Worm (Caenorhabditis elegans) whole organism, L2 larva: ENCODE measurements around the gene C28H8.3.
A peak's percentile ranks its signal among the peaks of the same experiment; 100 is the strongest.

ENCODE experiments used
- C34F6.9 ChIP-seq: fragments of 150-350 bp; optimal IDR thresholded peaks from 2 replicates; lab custom pipeline; 2014; ENCODE audit warnings: missing biosample characterization, missing genetic modification characterization
- F13H6.1 ChIP-seq: sonication (generic microtip); optimal IDR thresholded peaks from 2 replicates; lab custom pipeline; 2016; ENCODE audit warnings: missing genetic modification characterization, missing compliant biosample characterization
- Y55F3AM.14 ChIP-seq: fragments of 200-800 bp; sonication (Bioruptor generic); optimal IDR thresholded peaks from 2 replicates; lab custom pipeline; 2018; ENCODE audit warnings: mild to moderate bottlenecking, missing genetic modification characterization, missing compliant biosample characterization
- ama-1 ChIP-seq: fragments of 150-350 bp; optimal IDR thresholded peaks from 2 replicates; lab custom pipeline; 2018; ENCODE audit warnings: inconsistent platforms
- blmp-1 ChIP-seq: sonication (generic microtip); optimal IDR thresholded peaks from 2 replicates; lab custom pipeline; 2017; ENCODE audit warnings: missing genetic modification characterization, mild to moderate bottlenecking, missing compliant biosample characterization, antibody characterized with exemption, moderate library complexity; ENCODE audit not compliant: insufficient read depth
- ceh-16 ChIP-seq: fragments of 150-350 bp; optimal IDR thresholded peaks from 2 replicates; lab custom pipeline; 2014; ENCODE audit warnings: missing biosample characterization, missing genetic modification characterization
- ceh-82 ChIP-seq: fragments of 150-350 bp; optimal IDR thresholded peaks from 2 replicates; lab custom pipeline; 2014; ENCODE audit warnings: missing biosample characterization, missing genetic modification characterization
- crh-2 ChIP-seq: sonication (generic microtip); optimal IDR thresholded peaks from 2 replicates; lab custom pipeline; 2017; ENCODE audit warnings: missing biosample characterization, missing genetic modification characterization
- dmd-4 ChIP-seq: sonication (generic microtip); optimal IDR thresholded peaks from 2 replicates; lab custom pipeline; 2017; ENCODE audit warnings: missing biosample characterization, missing genetic modification characterization
- elt-1 ChIP-seq: fragments of 150-350 bp; optimal IDR thresholded peaks from 2 replicates; lab custom pipeline; 2014; ENCODE audit warnings: missing biosample characterization, missing genetic modification characterization
- elt-3 ChIP-seq: sonication (generic microtip); optimal IDR thresholded peaks from 2 replicates; lab custom pipeline; 2017; ENCODE audit warnings: missing biosample characterization, missing genetic modification characterization
- fos-1 ChIP-seq: fragments of 150-350 bp; optimal IDR thresholded peaks from 2 replicates; lab custom pipeline; 2014; ENCODE audit warnings: missing biosample characterization, missing genetic modification characterization
- gmeb-1 ChIP-seq: fragments of 150-350 bp; optimal IDR thresholded peaks from 2 replicates; lab custom pipeline; 2014; ENCODE audit warnings: missing biosample characterization, missing genetic modification characterization
- lin-11 ChIP-seq: fragments of 150-350 bp; sonication (generic microtip); optimal IDR thresholded peaks from 2 replicates; lab custom pipeline; 2014; ENCODE audit warnings: missing biosample characterization, missing genetic modification characterization, inconsistent platforms, mixed read lengths
- lin-13 ChIP-seq: fragments of 150-350 bp; optimal IDR thresholded peaks from 2 replicates; lab custom pipeline; 2014; ENCODE audit warnings: missing biosample characterization, missing genetic modification reagents, missing genetic modification characterization
- lin-39 ChIP-seq: fragments of 150-350 bp; optimal IDR thresholded peaks from 2 replicates; lab custom pipeline; 2014; ENCODE audit warnings: missing biosample characterization, missing genetic modification reagents, missing genetic modification characterization
- lsy-2 ChIP-seq, 2 experiments: fragments of 150-350 bp in 1 of 2; sonication (generic microtip) in 1 of 2; optimal IDR thresholded peaks; 2 replicates each; lab custom pipeline; 2014 to 2017; ENCODE audit warnings: missing biosample characterization in 2 of 2, missing genetic modification characterization in 2 of 2
- mab-5 ChIP-seq: fragments of 150-350 bp; optimal IDR thresholded peaks from 2 replicates; lab custom pipeline; 2014; ENCODE audit warnings: missing biosample characterization, missing genetic modification characterization
- mbf-1 ChIP-seq: sonication (generic microtip); optimal IDR thresholded peaks from 2 replicates; lab custom pipeline; 2017; ENCODE audit warnings: missing biosample characterization, missing genetic modification characterization
- mdl-1 ChIP-seq, 2 experiments: fragments of 150-350 bp in 1 of 2; sonication (generic microtip) in 1 of 2; optimal IDR thresholded peaks; 2 replicates each; lab custom pipeline; 2017; ENCODE audit warnings: missing biosample characterization in 2 of 2, missing genetic modification characterization in 2 of 2
- nhr-12 ChIP-seq: fragments of 150-350 bp; optimal IDR thresholded peaks from 2 replicates; lab custom pipeline; 2014; ENCODE audit warnings: missing biosample characterization, missing genetic modification characterization
- nhr-129 ChIP-seq: fragments of 150-350 bp; optimal IDR thresholded peaks from 2 replicates; lab custom pipeline; 2014; ENCODE audit warnings: missing biosample characterization, missing genetic modification characterization
- nhr-21 ChIP-seq: fragments of 150-350 bp; optimal IDR thresholded peaks from 2 replicates; lab custom pipeline; 2014; ENCODE audit warnings: missing biosample characterization, missing genetic modification characterization
- nhr-23 ChIP-seq: fragments of 150-350 bp; optimal IDR thresholded peaks from 2 replicates; lab custom pipeline; 2014; ENCODE audit warnings: missing biosample characterization, missing genetic modification reagents, missing genetic modification characterization
- nhr-237 ChIP-seq: fragments of 150-350 bp; optimal IDR thresholded peaks from 2 replicates; lab custom pipeline; 2014; ENCODE audit warnings: missing biosample characterization, missing genetic modification characterization
- nhr-25 ChIP-seq: fragments of 150-350 bp; sonication (generic microtip); optimal IDR thresholded peaks from 3 replicates; lab custom pipeline; 2014; ENCODE audit warnings: missing biosample characterization, missing genetic modification characterization
- nhr-6 ChIP-seq: fragments of 150-350 bp; optimal IDR thresholded peaks from 2 replicates; lab custom pipeline; 2014; ENCODE audit warnings: missing biosample characterization, missing genetic modification characterization
- nhr-77 ChIP-seq: fragments of 150-350 bp; optimal IDR thresholded peaks from 2 replicates; lab custom pipeline; 2014; ENCODE audit warnings: missing biosample characterization, missing genetic modification characterization
- peb-1 ChIP-seq: fragments of 150-350 bp; optimal IDR thresholded peaks from 2 replicates; lab custom pipeline; 2014; ENCODE audit warnings: missing biosample characterization, missing genetic modification characterization
- sem-4 ChIP-seq: fragments of 150-350 bp; optimal IDR thresholded peaks from 2 replicates; lab custom pipeline; 2014; ENCODE audit warnings: missing biosample characterization, missing genetic modification reagents, missing genetic modification characterization
- skn-1 ChIP-seq: sonication (generic microtip); optimal IDR thresholded peaks from 2 replicates; lab custom pipeline; 2017; ENCODE audit warnings: missing biosample characterization, missing genetic modification characterization
- sma-3 ChIP-seq: sonication (generic microtip); optimal IDR thresholded peaks from 2 replicates; lab custom pipeline; 2016; ENCODE audit warnings: missing genetic modification reagents, missing genetic modification characterization, missing compliant biosample characterization
- sma-9 ChIP-seq, 2 experiments: fragments of 150-350 bp in 1 of 2; sonication (generic microtip) in 1 of 2; optimal IDR thresholded peaks; 2 replicates each; lab custom pipeline; 2014 to 2016; ENCODE audit warnings: missing genetic modification characterization in 2 of 2, mild to moderate bottlenecking in 1 of 2, missing biosample characterization in 1 of 2, missing compliant biosample characterization in 1 of 2, missing genetic modification reagents in 1 of 2, moderate library complexity in 1 of 2
- unc-39 ChIP-seq: fragments of 150-350 bp; optimal IDR thresholded peaks from 2 replicates; lab custom pipeline; 2014; ENCODE audit warnings: missing biosample characterization, missing genetic modification characterization
- unc-55 ChIP-seq: fragments of 150-350 bp; sonication (generic microtip); optimal IDR thresholded peaks from 3 replicates; lab custom pipeline; 2014; ENCODE audit warnings: missing biosample characterization, missing genetic modification reagents, missing genetic modification characterization
- unc-62 ChIP-seq: fragments of 150-350 bp; optimal IDR thresholded peaks from 2 replicates; lab custom pipeline; 2014; ENCODE audit warnings: missing biosample characterization, missing genetic modification reagents, missing genetic modification characterization
- zag-1 ChIP-seq: fragments of 150-350 bp; optimal IDR thresholded peaks from 2 replicates; lab custom pipeline; 2014; ENCODE audit warnings: missing biosample characterization, missing genetic modification characterization
- ztf-11 ChIP-seq: sonication (generic microtip); optimal IDR thresholded peaks from 2 replicates; lab custom pipeline; 2017; ENCODE audit warnings: missing biosample characterization, missing genetic modification characterization
- ztf-4 ChIP-seq: fragments of 150-350 bp; optimal IDR thresholded peaks from 2 replicates; lab custom pipeline; 2014; ENCODE audit warnings: missing biosample characterization, missing genetic modification characterization

The C28H8.3 gene

ce11 chrIII:5958172-5958886 is 49.8 kb downstream of the C28H8.3 start, which contains the start of the genes nono-1 and nop-1:
TSS of gene nono-1 (minus strand) at chrIII:5958246.
TSS of gene nop-1 (plus strand) at chrIII:5958722.
- TF ChIP-seq lsy-2 (tag; optimal IDR thresholded peaks at IDR 0.05; lab: Kevin White, UChicago) = peak in 1 of 2 experiments; percentile 37
- TF ChIP-seq lin-13 (GFP tag; lab: Kevin White, UChicago) = peak; percentile 5
- peak; percentile 59 for TF ChIP-seq unc-55 (GFP tag; lab: Kevin White, UChicago)
- TF ChIP-seq gmeb-1 = no peak
- TF ChIP-seq ama-1 (lab: Kevin White, UChicago) = peak; percentile 10
- peak; percentile 58 for TF ChIP-seq C34F6.9 (tag; lab: Kevin White, UChicago)
- TF ChIP-seq, all 48 proteins: peak for 5

- TF ChIP-seq mdl-1 (tag; optimal IDR thresholded peaks at IDR 0.05; lab: Kevin White, UChicago) (no peak), unc-55 (GFP tag; lab: Kevin White, UChicago) (peak; percentile 0), unc-39 (tag; lab: Kevin White, UChicago) (no peak), gmeb-1 (no peak), fos-1 (tag; lab: Kevin White, UChicago) (peak; percentile 13), mbf-1 (no peak), lin-11 (tag; lab: Kevin White, UChicago) (no peak), lsy-2 (tag; optimal IDR thresholded peaks at IDR 0.05; lab: Kevin White, UChicago) (peak in 1 of 2 experiments; percentile 7), nhr-237 (no peak), nhr-12 (tag; lab: Kevin White, UChicago) (no peak), ceh-82 (tag; lab: Kevin White, UChicago) (no peak), mab-5 (no peak), ceh-16 (tag; lab: Kevin White, UChicago) (no peak), nhr-25 (tag; lab: Kevin White, UChicago) (no peak), peb-1 (tag; lab: Kevin White, UChicago) (no peak), sem-4 (tag; lab: Kevin White, UChicago) (no peak), blmp-1 (tag; lab: Kevin White, UChicago) (no peak), crh-2 (tag; lab: Kevin White, UChicago) (no peak), Y55F3AM.14 (GFP tag; lab: Kevin White, UChicago) (no peak)
- TF ChIP-seq, all 48 proteins: peak for 3
Measured at ce11 chrIII:5959049-5959448, 50.5 kb downstream of the C28H8.3 start.

DNA sequence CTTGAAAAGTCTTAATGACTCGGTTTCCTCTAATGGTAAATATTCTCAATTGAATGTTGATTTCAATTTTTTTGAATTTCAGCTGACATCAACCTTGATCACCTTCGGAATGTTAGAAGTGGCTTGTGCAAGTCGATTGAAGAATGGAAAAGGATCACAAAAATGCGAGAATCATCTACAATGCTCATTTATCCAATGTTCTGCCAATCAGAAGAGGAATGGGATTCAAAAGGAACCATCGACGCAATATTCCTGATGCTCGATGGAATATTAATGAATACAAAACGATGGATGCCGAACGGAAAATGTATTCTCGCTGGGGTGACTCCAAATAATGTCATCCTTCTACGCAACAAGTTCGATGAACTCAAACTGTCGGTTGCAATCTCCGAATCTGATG is 53.1 kb downstream of the C28H8.3 start:
- TF ChIP-seq elt-3 (tag; lab: Kevin White, UChicago) = no peak
- TF ChIP-seq sem-4 (tag; lab: Kevin White, UChicago) = no peak
- TF ChIP-seq crh-2 (tag; lab: Kevin White, UChicago) = no peak
- no peak for TF ChIP-seq lsy-2 (tag; optimal IDR thresholded peaks at IDR 0.05; lab: Kevin White, UChicago)
- no peak for TF ChIP-seq sma-3 (GFP tag; lab: Kevin White, UChicago)
- no peak for TF ChIP-seq elt-1
- no peak for TF ChIP-seq mbf-1
- no peak for TF ChIP-seq peb-1 (tag; lab: Kevin White, UChicago)
- no peak for TF ChIP-seq nhr-77 (tag; lab: Kevin White, UChicago)
- no peak for TF ChIP-seq ceh-16 (tag; lab: Kevin White, UChicago)
- no peak for TF ChIP-seq Y55F3AM.14 (GFP tag; lab: Kevin White, UChicago)
- TF ChIP-seq F13H6.1 = no peak

ce11 chrIII:5964058-5964632 is 55.6 kb downstream of the C28H8.3 start:
- no peak for TF ChIP-seq mab-5
- TF ChIP-seq elt-1 = no peak
- no peak for TF ChIP-seq unc-39 (tag; lab: Kevin White, UChicago)
- TF ChIP-seq sma-9 (GFP tag; optimal IDR thresholded peaks at IDR 0.05; lab: Kevin White, UChicago) = no peak
- no peak for TF ChIP-seq sma-9 (tag; optimal IDR thresholded peaks at IDR 0.05; lab: Kevin White, UChicago)
- TF ChIP-seq unc-62 (GFP tag; lab: Kevin White, UChicago) = no peak
- no peak for TF ChIP-seq lin-11 (tag; lab: Kevin White, UChicago)
- TF ChIP-seq blmp-1 (tag; lab: Kevin White, UChicago) = no peak
- no peak for TF ChIP-seq nhr-77 (tag; lab: Kevin White, UChicago)
- no peak for TF ChIP-seq ztf-11
- TF ChIP-seq nhr-12 (tag; lab: Kevin White, UChicago) = no peak
- no peak for TF ChIP-seq dmd-4 (tag; lab: Kevin White, UChicago)
- no peak for TF ChIP-seq sma-3 (GFP tag; lab: Kevin White, UChicago)
- TF ChIP-seq skn-1 (tag; lab: Kevin White, UChicago) = no peak
- TF ChIP-seq C34F6.9 (tag; lab: Kevin White, UChicago) = no peak
- TF ChIP-seq mbf-1 = no peak
- TF ChIP-seq ztf-4 (tag; lab: Kevin White, UChicago) = no peak
- TF ChIP-seq mdl-1 (tag; optimal IDR thresholded peaks at IDR 0.05; lab: Kevin White, UChicago) = no peak
- TF ChIP-seq ceh-16 (tag; lab: Kevin White, UChicago) = peak; percentile 51
- TF ChIP-seq nhr-25 (tag; lab: Kevin White, UChicago) = no peak
- no peak for TF ChIP-seq gmeb-1
- TF ChIP-seq crh-2 (tag; lab: Kevin White, UChicago) = no peak
- no peak for TF ChIP-seq nhr-23 (tag; lab: Kevin White, UChicago)
- peak; percentile 11 for TF ChIP-seq F13H6.1
- no peak for TF ChIP-seq lin-39
- peak; percentile 41 for TF ChIP-seq fos-1 (tag; lab: Kevin White, UChicago)
- no peak for TF ChIP-seq nhr-6 (tag; lab: Kevin White, UChicago)
- TF ChIP-seq Y55F3AM.14 (GFP tag; lab: Kevin White, UChicago) = no peak
- peak; percentile 6 for TF ChIP-seq nhr-129
- TF ChIP-seq ceh-82 (tag; lab: Kevin White, UChicago) = no peak
- no peak for TF ChIP-seq nhr-237
- TF ChIP-seq lin-13 (GFP tag; lab: Kevin White, UChicago) = no peak
- TF ChIP-seq zag-1 = no peak
- no peak for TF ChIP-seq sem-4 (tag; lab: Kevin White, UChicago)
- no peak for TF ChIP-seq unc-55 (GFP tag; lab: Kevin White, UChicago)
- no peak for TF ChIP-seq nhr-21 (tag; lab: Kevin White, UChicago)
